Fruit fly (Drosophila melanogaster) whole organism, pupa: ENCODE data around the gene CG14280.

Experiments used
- CG12605 ChIP-seq: fragments of 200-800 bp; sonication (Bioruptor generic); IDR thresholded peaks from 2 replicates; pipeline ENCODE4 v1.3.6; 2022; ENCODE audit warnings: missing biosample characterization, missing genetic modification characterization
- CG13204 ChIP-seq: fragments of 200-800 bp; sonication (Bioruptor generic); optimal IDR thresholded peaks from 2 replicates; lab custom pipeline; 2018; ENCODE audit warnings: missing biosample characterization, mild to moderate bottlenecking, missing genetic modification characterization, moderate library complexity
- CG15710 ChIP-seq: fragments of 200-800 bp; sonication (Bioruptor generic); optimal IDR thresholded peaks from 2 replicates; lab custom pipeline; 2018; ENCODE audit warnings: missing biosample characterization, mild to moderate bottlenecking, missing genetic modification characterization, moderate library complexity
- CG17806 ChIP-seq: fragments of 200-800 bp; sonication (Bioruptor generic); optimal IDR thresholded peaks from 2 replicates; lab custom pipeline; 2018; ENCODE audit warnings: missing biosample characterization, mild to moderate bottlenecking, missing genetic modification characterization, moderate library complexity
- CG32121 ChIP-seq: fragments of 200-800 bp; sonication (Bioruptor generic); IDR thresholded peaks from 2 replicates; pipeline ENCODE4 v1.3.6; 2022; ENCODE audit warnings: missing biosample characterization, missing genetic modification characterization
- CG8159 ChIP-seq: fragments of 200-800 bp; sonication (Bioruptor generic); optimal IDR thresholded peaks from 3 replicates; lab custom pipeline; 2018; ENCODE audit warnings: missing biosample characterization, mild to moderate bottlenecking, missing genetic modification characterization, moderate library complexity
- CG9948 ChIP-seq: fragments of 200-800 bp; sonication (Bioruptor generic); optimal IDR thresholded peaks from 2 replicates; lab custom pipeline; 2018; ENCODE audit warnings: missing biosample characterization, mild to moderate bottlenecking, missing genetic modification characterization, moderate library complexity
- EcR ChIP-seq: fragments of 200-800 bp; sonication (Bioruptor generic); optimal IDR thresholded peaks from 3 replicates; lab custom pipeline; 2019; ENCODE audit warnings: missing biosample characterization, missing genetic modification characterization, mild to moderate bottlenecking, moderate library complexity, missing genetic modification reagents
- Ets98B ChIP-seq: fragments of 200-800 bp; sonication (Bioruptor generic); IDR thresholded peaks from 2 replicates; pipeline ENCODE4 v1.3.6; 2022; ENCODE audit warnings: missing biosample characterization, missing genetic modification characterization
- Pif1A ChIP-seq: fragments of 200-800 bp; sonication (Bioruptor generic); optimal IDR thresholded peaks from 3 replicates; lab custom pipeline; 2016; ENCODE audit warnings: missing biosample characterization, missing genetic modification characterization
- Pif1B ChIP-seq: fragments of 200-800 bp; sonication (Bioruptor generic); optimal IDR thresholded peaks from 3 replicates; lab custom pipeline; 2016; ENCODE audit warnings: missing biosample characterization, missing genetic modification characterization
- Snoo ChIP-seq: fragments of 200-800 bp; sonication (Bioruptor generic); optimal IDR thresholded peaks from 3 replicates; lab custom pipeline; 2017; ENCODE audit warnings: missing biosample characterization, mild to moderate bottlenecking, missing genetic modification characterization, inconsistent platforms
- fd96Ca ChIP-seq: fragments of 200-800 bp; sonication (Bioruptor generic); IDR thresholded peaks from 3 replicates; pipeline ENCODE4 v1.3.6; 2022; ENCODE audit warnings: missing biosample characterization, missing genetic modification characterization

DNA sequence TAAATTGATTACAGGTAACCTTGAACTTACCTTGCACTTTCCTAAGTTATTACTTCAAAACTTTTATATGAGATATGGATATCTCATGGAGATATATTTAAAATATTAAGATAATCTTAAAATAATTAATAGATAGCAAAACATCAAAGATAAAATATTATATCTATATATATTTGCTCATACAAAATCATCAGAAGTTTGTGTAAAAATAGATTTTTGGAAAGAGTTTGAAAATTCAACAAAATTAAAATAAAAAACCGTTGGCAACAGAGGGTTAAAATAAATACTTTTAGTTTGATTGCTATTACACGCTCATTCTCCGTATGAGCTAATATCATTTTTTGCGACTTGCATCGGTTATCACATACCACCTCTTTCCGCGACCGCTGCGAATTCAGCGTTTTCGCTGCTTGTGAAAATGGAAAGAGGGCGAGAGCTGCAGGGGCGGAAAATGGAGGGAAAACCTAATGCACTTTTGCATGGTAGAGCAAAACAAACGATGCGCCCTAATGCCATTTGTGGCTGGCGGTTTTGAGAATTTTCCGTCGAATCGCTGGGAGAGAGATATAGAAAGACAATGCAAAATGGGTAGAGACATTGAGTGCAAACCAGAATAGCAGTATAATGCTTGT, 43.9 kb upstream of the CG14280 start:
- TF ChIP-seq Ets98B (GFP tag; lab: Robert Waterston, UW): no peak
- TF ChIP-seq CG8159 (tag; lab: Kevin White, UChicago): no peak
- no peak for TF ChIP-seq Snoo (tag; lab: Kevin White, UChicago)
- TF ChIP-seq CG17806 (tag; lab: Kevin White, UChicago): no peak
- TF ChIP-seq Pif1B (GFP tag; lab: Kevin White, UChicago): no peak
- no peak for TF ChIP-seq EcR (GFP tag; lab: Kevin White, UChicago)
- no peak for TF ChIP-seq CG13204
- TF ChIP-seq CG9948: no peak
- TF ChIP-seq CG32121 (GFP tag; lab: Robert Waterston, UW): no peak
- TF ChIP-seq fd96Ca: no peak
- TF ChIP-seq Pif1A (GFP tag; lab: Kevin White, UChicago): no peak
- TF ChIP-seq CG12605 (GFP tag; lab: Robert Waterston, UW): no peak
- no peak for TF ChIP-seq CG15710 (tag; lab: Kevin White, UChicago)
